Worm (Caenorhabditis elegans): ENCODE measurements around the gene exos-8.
A peak's percentile ranks its signal among the peaks of the same experiment; 100 is the strongest.

The exos-8 gene

DNA sequence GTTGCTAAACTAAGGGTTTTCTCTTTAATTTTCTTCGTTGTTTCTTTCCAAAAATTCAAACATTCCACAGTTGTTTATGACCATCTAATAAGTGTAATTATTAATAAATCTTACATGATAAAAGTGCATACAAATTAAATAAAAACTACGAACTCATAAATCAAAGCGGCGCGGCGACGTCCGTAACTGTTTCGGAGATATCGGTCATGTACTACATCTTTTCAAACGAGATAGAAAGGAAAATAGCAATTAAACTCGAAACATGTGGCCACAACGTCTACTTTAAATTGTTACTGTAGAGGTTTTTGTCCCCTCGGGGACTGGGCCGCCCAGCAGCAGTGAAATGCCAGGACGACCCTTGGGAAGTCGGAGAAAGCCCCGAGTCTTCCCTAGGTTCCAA, 25.6 kb upstream of the exos-8 start:
- TF ChIP-seq rcor-1 (GFP tag; IDR thresholded peaks at IDR 0.05) (no peak), snpc-4 (GFP tag; optimal IDR thresholded peaks at IDR 0.05) (no peak), snpc-4 (tag; optimal IDR thresholded peaks at IDR 0.05) (no peak), hlh-26 (GFP tag; conservative IDR thresholded peaks at IDR 0.05) (no peak), attf-3 (GFP tag; conservative IDR thresholded peaks at IDR 0.05) (no peak), dox-1 (GFP tag; IDR thresholded peaks at IDR 0.05) (no peak), B0336.3 (GFP tag; IDR thresholded peaks at IDR 0.05) (no peak), unc-62 (GFP tag; optimal IDR thresholded peaks at IDR 0.05) (no peak), nfya-2 (GFP tag; IDR thresholded peaks at IDR 0.05) (no peak), athp-1 (tag; optimal IDR thresholded peaks at IDR 0.05) (no peak), F33H1.4 (GFP tag; IDR thresholded peaks at IDR 0.05) (no peak), lin-40 (tag; optimal IDR thresholded peaks at IDR 0.05) (no peak), mes-4 (tag; optimal IDR thresholded peaks at IDR 0.05) (no peak), tbp1 (GFP tag; optimal IDR thresholded peaks at IDR 0.05) (no peak), hmg-1.2 (GFP tag; IDR thresholded peaks at IDR 0.05) (no peak), somi-1 (GFP tag; optimal IDR thresholded peaks at IDR 0.05) (no peak), cebp-1 (GFP tag; IDR thresholded peaks at IDR 0.05) (no peak), cebp-1 (tag; optimal IDR thresholded peaks at IDR 0.05) (no peak)

- TF ChIP-seq mes-4 (tag; optimal IDR thresholded peaks at IDR 0.05): no peak
- TF ChIP-seq madf-8 (GFP tag; conservative IDR thresholded peaks at IDR 0.05): no peak
- TF ChIP-seq F37B4.10 (GFP tag; IDR thresholded peaks at IDR 0.05): no peak
- no peak for TF ChIP-seq nhr-80 (tag; optimal IDR thresholded peaks at IDR 0.05)
- TF ChIP-seq aptf-3 (GFP tag; IDR thresholded peaks at IDR 0.05): no peak
- no peak for TF ChIP-seq nhr-90 (tag; optimal IDR thresholded peaks at IDR 0.05)
- no peak for TF ChIP-seq bed-2 (GFP tag; IDR thresholded peaks at IDR 0.05)
- TF ChIP-seq hmg-1.2 (GFP tag; IDR thresholded peaks at IDR 0.05): peak; percentile 51; the same call in 1 of the 2 replicates
- no peak for TF ChIP-seq zfh-2 (GFP tag; conservative IDR thresholded peaks at IDR 0.05)
Observed at ce11 chrII:6716638-6717037, 24.9 kb upstream of the exos-8 start, which contains the start of the genes T14B4.5 and T14B4.20. T14B4.5 (plus strand) TSS chrII:6716863. T14B4.20 (plus strand) TSS chrII:6716901.

- TF ChIP-seq pha-4 (tag; optimal IDR thresholded peaks at IDR 0.05) (no peak), snpc-1.1 (tag; optimal IDR thresholded peaks at IDR 0.05; ENCODE audit: insufficient read depth) (no peak), nhr-90 (tag; optimal IDR thresholded peaks at IDR 0.05) (no peak), ztf-25 (GFP tag; IDR thresholded peaks at IDR 0.05) (no peak), aptf-3 (GFP tag; IDR thresholded peaks at IDR 0.05) (no peak), B0261.1 (tag; optimal IDR thresholded peaks at IDR 0.05) (no peak), ztf-6 (GFP tag; IDR thresholded peaks at IDR 0.05) (no peak), lag-1 (GFP tag; IDR thresholded peaks at IDR 0.05) (no peak), hlh-12 (tag; optimal IDR thresholded peaks at IDR 0.05) (no peak), zfh-2 (GFP tag; conservative IDR thresholded peaks at IDR 0.05) (no peak), nhr-27 (tag; optimal IDR thresholded peaks at IDR 0.05) (no peak), ZK185.1 (tag; optimal IDR thresholded peaks at IDR 0.05; ENCODE audit: poor library complexity, severe bottlenecking) (no peak), C17E4.6 (GFP tag; IDR thresholded peaks at IDR 0.05) (no peak), K11D2.4 (GFP tag; IDR thresholded peaks at IDR 0.05) (no peak), ceh-79 (tag; optimal IDR thresholded peaks at IDR 0.05) (no peak), sdz-38 (tag; optimal IDR thresholded peaks at IDR 0.05) (no peak), madf-8 (GFP tag; conservative IDR thresholded peaks at IDR 0.05) (no peak)
Observed at ce11 chrII:6718221-6718620, 23.3 kb upstream of the exos-8 start, which contains the start of gene tsp-10. tsp-10 (plus strand) TSS chrII:6718586.
